Worm (Caenorhabditis elegans) whole organism, late embryonic: ENCODE data around the gene cyp-14A4.

Experiments used
- ceh-6 ChIP-seq: fragments of 200-800 bp; sonication (Bioruptor generic); optimal IDR thresholded peaks from 2 replicates; lab custom pipeline; 2018; ENCODE audit warnings: mild to moderate bottlenecking, missing genetic modification characterization, missing compliant biosample characterization
- ceh-9 ChIP-seq: sonication (generic microtip); optimal IDR thresholded peaks from 2 replicates; lab custom pipeline; 2016; ENCODE audit warnings: mild to moderate bottlenecking, missing genetic modification characterization, inconsistent platforms, missing compliant biosample characterization
- dve-1 ChIP-seq: sonication (generic microtip); optimal IDR thresholded peaks from 2 replicates; lab custom pipeline; 2017; ENCODE audit warnings: antibody characterized with exemption, mild to moderate bottlenecking, missing genetic modification characterization, missing compliant biosample characterization
- fkh-6 ChIP-seq: sonication (generic microtip); optimal IDR thresholded peaks from 2 replicates; lab custom pipeline; 2016; ENCODE audit warnings: missing genetic modification characterization, missing compliant biosample characterization
- hlh-30 ChIP-seq: sonication (generic microtip); optimal IDR thresholded peaks from 2 replicates; lab custom pipeline; 2017; ENCODE audit warnings: antibody characterized with exemption, missing genetic modification characterization, missing compliant biosample characterization; ENCODE audit not compliant: insufficient read depth
- lin-11 ChIP-seq: fragments of 200-800 bp; sonication (Bioruptor generic); optimal IDR thresholded peaks from 2 replicates; lab custom pipeline; 2018; ENCODE audit warnings: mild to moderate bottlenecking, missing genetic modification characterization, missing compliant biosample characterization
- pag-3 ChIP-seq: sonication (generic microtip); optimal IDR thresholded peaks from 2 replicates; lab custom pipeline; 2016; ENCODE audit warnings: missing compliant biosample characterization, missing genetic modification characterization, borderline replicate concordance
- ref-2 ChIP-seq: sonication (generic microtip); optimal IDR thresholded peaks from 2 replicates; lab custom pipeline; 2016; ENCODE audit warnings: missing genetic modification characterization, missing compliant biosample characterization
- ttx-3 ChIP-seq: sonication (generic microtip); optimal IDR thresholded peaks from 2 replicates; lab custom pipeline; 2016; ENCODE audit warnings: missing genetic modification reagents, missing genetic modification characterization, missing compliant biosample characterization

ce11 chrX:13324326-13324725 lies 40.3 kb upstream of the cyp-14A4 start:
- TF ChIP-seq dve-1 (tag; lab: Kevin White, UChicago) (no peak), fkh-6 (no peak), ceh-6 (GFP tag; lab: Kevin White, UChicago) (no peak), lin-11 (tag; lab: Kevin White, UChicago) (no peak), pag-3 (tag; lab: Kevin White, UChicago) (no peak), ref-2 (tag; lab: Kevin White, UChicago) (no peak), hlh-30 (tag; lab: Kevin White, UChicago) (no peak), ttx-3 (tag; lab: Kevin White, UChicago) (no peak), ceh-9 (no peak)
